Fruit fly (Drosophila melanogaster) whole organism, embryonic: ENCODE results near the gene fz4.

Experiments
- Abd-B ChIP-seq: fragments of 200-800 bp; sonication (Bioruptor generic); optimal IDR thresholded peaks from 2 replicates; lab custom pipeline; 2018; ENCODE audit warnings: missing biosample characterization, mild to moderate bottlenecking, missing genetic modification characterization, moderate library complexity
- Antp ChIP-seq: fragments of 200-800 bp; sonication (Bioruptor generic); optimal IDR thresholded peaks from 3 replicates; lab custom pipeline; 2016; ENCODE audit warnings: missing biosample characterization, missing genetic modification characterization
- Bteb2 ChIP-seq: fragments of 200-800 bp; sonication (Bioruptor generic); optimal IDR thresholded peaks from 2 replicates; lab custom pipeline; 2016; ENCODE audit warnings: missing biosample characterization, missing genetic modification characterization
- CG10147 ChIP-seq: fragments of 200-800 bp; sonication (Bioruptor generic); optimal IDR thresholded peaks from 2 replicates; lab custom pipeline; 2019; ENCODE audit warnings: missing biosample characterization, mild to moderate bottlenecking, missing genetic modification characterization, moderate library complexity
- CG10209 ChIP-seq: fragments of 200-800 bp; sonication (Bioruptor generic); optimal IDR thresholded peaks from 3 replicates; lab custom pipeline; 2017; ENCODE audit warnings: missing biosample characterization, mild to moderate bottlenecking, missing genetic modification characterization, missing genetic modification reagents
- CG11398 ChIP-seq: fragments of 200-800 bp; sonication (Bioruptor generic); optimal IDR thresholded peaks from 2 replicates; lab custom pipeline; 2016; ENCODE audit warnings: missing biosample characterization, missing genetic modification characterization
- CG12942 ChIP-seq: fragments of 200-800 bp; sonication (Bioruptor generic); optimal IDR thresholded peaks from 3 replicates; lab custom pipeline; 2016; ENCODE audit warnings: missing biosample characterization, missing genetic modification characterization
- CG14014 ChIP-seq: fragments of 200-800 bp; sonication (Bioruptor generic); IDR thresholded peaks from 2 replicates; pipeline ENCODE4 v1.3.6; 2022; ENCODE audit warnings: missing biosample characterization, missing genetic modification characterization
- CG14441 ChIP-seq: fragments of 200-800 bp; sonication (Bioruptor generic); IDR thresholded peaks from 2 replicates; pipeline ENCODE4 v1.3.6; 2022; ENCODE audit warnings: missing biosample characterization, missing genetic modification characterization
- CG15269 ChIP-seq: fragments of 200-800 bp; sonication (Bioruptor generic); optimal IDR thresholded peaks from 2 replicates; lab custom pipeline; 2018; ENCODE audit warnings: missing biosample characterization, mild to moderate bottlenecking, missing genetic modification characterization, moderate library complexity
- CG15514 ChIP-seq: fragments of 200-800 bp; sonication (Bioruptor generic); optimal IDR thresholded peaks from 3 replicates; lab custom pipeline; 2017; ENCODE audit warnings: missing biosample characterization, missing genetic modification characterization, mild to moderate bottlenecking, moderate library complexity, missing genetic modification reagents
- CG2202 ChIP-seq: fragments of 200-800 bp; sonication (Bioruptor generic); optimal IDR thresholded peaks from 2 replicates; lab custom pipeline; 2018; ENCODE audit warnings: missing biosample characterization, mild to moderate bottlenecking, missing genetic modification characterization
- CG30403 ChIP-seq: fragments of 200-800 bp; sonication (Bioruptor generic); optimal IDR thresholded peaks from 3 replicates; lab custom pipeline; 2016; ENCODE audit warnings: missing biosample characterization, missing genetic modification characterization
- CG30431 ChIP-seq: fragments of 200-800 bp; sonication (Bioruptor generic); optimal IDR thresholded peaks from 2 replicates; lab custom pipeline; 2017; ENCODE audit warnings: missing biosample characterization, missing genetic modification characterization
- CG43689 ChIP-seq: fragments of 200-800 bp; sonication (Bioruptor generic); IDR thresholded peaks from 2 replicates; pipeline ENCODE4 v1.3.6; 2022; ENCODE audit warnings: missing biosample characterization, missing genetic modification characterization
- CG4854 ChIP-seq: fragments of 200-800 bp; sonication (Bioruptor generic); optimal IDR thresholded peaks from 2 replicates; lab custom pipeline; 2016; ENCODE audit warnings: missing biosample characterization, missing genetic modification characterization, inconsistent platforms
- CG7745 ChIP-seq: fragments of 200-800 bp; sonication (Bioruptor generic); optimal IDR thresholded peaks from 2 replicates; lab custom pipeline; 2018; ENCODE audit warnings: missing biosample characterization, mild to moderate bottlenecking, missing genetic modification characterization, moderate library complexity
- CG8388 ChIP-seq: fragments of 200-800 bp; sonication (Bioruptor generic); optimal IDR thresholded peaks from 2 replicates; lab custom pipeline; 2019; ENCODE audit warnings: missing biosample characterization, mild to moderate bottlenecking, missing genetic modification characterization, moderate library complexity
- ERR ChIP-seq: fragments of 200-800 bp; sonication (Bioruptor generic); optimal IDR thresholded peaks from 2 replicates; lab custom pipeline; 2016; ENCODE audit warnings: missing biosample characterization, missing genetic modification characterization
- Ets97D ChIP-seq: fragments of 200-800 bp; sonication (Bioruptor generic); optimal IDR thresholded peaks from 3 replicates; lab custom pipeline; 2016; ENCODE audit warnings: missing biosample characterization, missing genetic modification characterization
- Fer1 ChIP-seq: fragments of 200-800 bp; sonication (Bioruptor generic); optimal IDR thresholded peaks from 2 replicates; lab custom pipeline; 2017; ENCODE audit warnings: missing biosample characterization, mild to moderate bottlenecking, missing genetic modification characterization
- H15 ChIP-seq: fragments of 200-800 bp; sonication (Bioruptor generic); IDR thresholded peaks from 3 replicates; pipeline ENCODE4 v1.3.6; 2022; ENCODE audit warnings: missing biosample characterization, missing genetic modification characterization
- HLHmδ ChIP-seq: fragments of 200-800 bp; sonication (Bioruptor generic); optimal IDR thresholded peaks from 2 replicates; lab custom pipeline; 2018; ENCODE audit warnings: missing biosample characterization, mild to moderate bottlenecking, missing genetic modification characterization, moderate library complexity
- Hey ChIP-seq: fragments of 200-800 bp; sonication (Bioruptor generic); optimal IDR thresholded peaks from 3 replicates; lab custom pipeline; 2018; ENCODE audit warnings: missing biosample characterization, mild to moderate bottlenecking, missing genetic modification characterization
- Hmr ChIP-seq: fragments of 200-800 bp; sonication (Bioruptor generic); optimal IDR thresholded peaks from 3 replicates; lab custom pipeline; 2017; ENCODE audit warnings: mild to moderate bottlenecking, missing biosample characterization, missing genetic modification reagents, missing genetic modification characterization
- Lhr ChIP-seq: fragments of 200-800 bp; sonication (Bioruptor generic); optimal IDR thresholded peaks from 3 replicates; lab custom pipeline; 2017; ENCODE audit warnings: mild to moderate bottlenecking, missing biosample characterization, missing genetic modification reagents, missing genetic modification characterization
- MBD-R2 ChIP-seq: fragments of 200-800 bp; sonication (Bioruptor generic); IDR thresholded peaks from 2 replicates; pipeline ENCODE4 v1.3.6; 2022; ENCODE audit warnings: missing biosample characterization, missing genetic modification characterization
- Meics ChIP-seq: fragments of 200-800 bp; sonication (Bioruptor generic); optimal IDR thresholded peaks from 2 replicates; lab custom pipeline; 2017; ENCODE audit warnings: missing biosample characterization, mild to moderate bottlenecking, missing genetic modification characterization
- Myb ChIP-seq: fragments of 200-800 bp; sonication (Bioruptor generic); optimal IDR thresholded peaks from 2 replicates; lab custom pipeline; 2016; ENCODE audit warnings: missing biosample characterization, missing genetic modification characterization
- Rfx ChIP-seq: fragments of 200-800 bp; sonication (Bioruptor generic); IDR thresholded peaks from 2 replicates; pipeline ENCODE4 v1.3.6; 2022; ENCODE audit warnings: missing biosample characterization, missing genetic modification characterization
- Tbp ChIP-seq: fragments of >200 bp; optimal IDR thresholded peaks from 2 replicates; lab custom pipeline; 2018; ENCODE audit warnings: missing biosample characterization, missing genetic modification characterization
- ara ChIP-seq: fragments of 200-800 bp; sonication (Bioruptor generic); IDR thresholded peaks from 2 replicates; pipeline ENCODE4 v1.3.6; 2022; ENCODE audit warnings: missing biosample characterization, missing genetic modification characterization
- bcd ChIP-seq: fragments of 200-800 bp; sonication (Bioruptor generic); optimal IDR thresholded peaks from 2 replicates; lab custom pipeline; 2017; ENCODE audit warnings: missing biosample characterization, mild to moderate bottlenecking, missing genetic modification characterization
- cas ChIP-seq: fragments of 200-800 bp; sonication (Bioruptor generic); IDR thresholded peaks from 2 replicates; pipeline ENCODE4 v1.3.6; 2022; ENCODE audit warnings: missing biosample characterization, missing genetic modification characterization
- dpn ChIP-seq, 2 experiments: fragments of 200-800 bp; sonication (Bioruptor generic); optimal IDR thresholded peaks; 3 replicates each; lab custom pipeline; 2016; ENCODE audit warnings: missing biosample characterization in 2 of 2, missing genetic modification characterization in 2 of 2
- grau ChIP-seq: fragments of 200-800 bp; optimal IDR thresholded peaks from 3 replicates; lab custom pipeline; 2019; ENCODE audit warnings: missing biosample characterization, mild to moderate bottlenecking, missing genetic modification characterization, moderate library complexity
- h ChIP-seq: fragments of >200 bp; optimal IDR thresholded peaks from 2 replicates; lab custom pipeline; 2017
- knrl ChIP-seq: fragments of 200-800 bp; sonication (Bioruptor generic); IDR thresholded peaks from 3 replicates; pipeline ENCODE4 v1.3.6; 2022; ENCODE audit warnings: missing biosample characterization, missing genetic modification characterization; ENCODE audit not compliant: partially characterized antibody
- maf-S ChIP-seq: fragments of 200-800 bp; sonication (Bioruptor generic); optimal IDR thresholded peaks from 2 replicates; lab custom pipeline; 2016; ENCODE audit warnings: missing biosample characterization, missing genetic modification characterization
- onecut ChIP-seq: fragments of 200-800 bp; sonication (Bioruptor generic); IDR thresholded peaks from 2 replicates; pipeline ENCODE4 v1.3.6; 2022; ENCODE audit warnings: missing biosample characterization, missing genetic modification characterization
- pb ChIP-seq: fragments of 200-800 bp; sonication (Bioruptor generic); optimal IDR thresholded peaks from 3 replicates; lab custom pipeline; 2016; ENCODE audit warnings: missing biosample characterization, missing genetic modification characterization
- rib ChIP-seq: fragments of 200-800 bp; sonication (Bioruptor generic); IDR thresholded peaks from 2 replicates; pipeline ENCODE4 v1.3.6; 2022; ENCODE audit warnings: missing biosample characterization, missing genetic modification characterization
- run ChIP-seq: fragments of 200-800 bp; sonication (Bioruptor generic); optimal IDR thresholded peaks from 3 replicates; lab custom pipeline; 2018; ENCODE audit warnings: missing biosample characterization, mild to moderate bottlenecking, missing genetic modification characterization
- sd ChIP-seq: fragments of 200-800 bp; sonication (Bioruptor generic); optimal IDR thresholded peaks from 3 replicates; lab custom pipeline; 2018; ENCODE audit warnings: missing biosample characterization, mild to moderate bottlenecking, missing genetic modification characterization, moderate library complexity
- slbo ChIP-seq: fragments of 200-800 bp; sonication (Bioruptor generic); IDR thresholded peaks from 2 replicates; pipeline ENCODE4 v1.3.6; 2022; ENCODE audit warnings: missing biosample characterization, missing genetic modification characterization
- stwl ChIP-seq: fragments of 200-800 bp; sonication (Bioruptor generic); optimal IDR thresholded peaks from 3 replicates; lab custom pipeline; 2018; ENCODE audit warnings: missing biosample characterization, mild to moderate bottlenecking, missing genetic modification characterization, moderate library complexity
- tap ChIP-seq: fragments of 200-800 bp; optimal IDR thresholded peaks from 3 replicates; lab custom pipeline; 2019; ENCODE audit warnings: missing biosample characterization, mild to moderate bottlenecking, missing genetic modification characterization, moderate library complexity
- tna ChIP-seq: fragments of 200-800 bp; sonication (Bioruptor generic); IDR thresholded peaks from 2 replicates; pipeline ENCODE4 v1.3.6; 2022; ENCODE audit warnings: missing biosample characterization, missing genetic modification characterization; ENCODE audit not compliant: partially characterized antibody
- toy ChIP-seq: fragments of 200-800 bp; sonication (Bioruptor generic); IDR thresholded peaks from 2 replicates; pipeline ENCODE4 v1.3.6; 2022; ENCODE audit warnings: missing biosample characterization, missing genetic modification characterization
- zen2 ChIP-seq: fragments of 200-800 bp; sonication (Bioruptor generic); IDR thresholded peaks from 3 replicates; pipeline ENCODE4 v1.3.6; 2022; ENCODE audit warnings: missing biosample characterization, missing genetic modification characterization; ENCODE audit not compliant: partially characterized antibody

fz4 gene

dm6 chrX:7101302-7102012, 8.7 kb downstream of the fz4 start (continued):
- peak; percentile 58; the same call in 1 of the 3 replicates for TF ChIP-seq H15 (GFP tag; lab: Robert Waterston, UW)
- peak; percentile 25 for TF ChIP-seq CG7745
- TF ChIP-seq sd (tag; lab: Kevin White, UChicago) = peak; percentile 83
- TF ChIP-seq ERR = peak; percentile 34
- no peak for TF ChIP-seq MBD-R2 (GFP tag; lab: Robert Waterston, UW)
- no peak for TF ChIP-seq toy (GFP tag; lab: Robert Waterston, UW)
- peak; percentile 89 for TF ChIP-seq Abd-B
- peak; percentile 76 for TF ChIP-seq pb (GFP tag; lab: Kevin White, UChicago)
- peak; percentile 92 for TF ChIP-seq grau (tag; lab: Kevin White, UChicago)
- TF ChIP-seq Rfx = peak; percentile 74
- no peak for TF ChIP-seq tna (GFP tag; lab: Robert Waterston, UW)
- TF ChIP-seq Lhr (GFP tag; lab: Kevin White, UChicago) = peak; percentile 67
- TF ChIP-seq tap (tag; lab: Kevin White, UChicago) = peak; percentile 72
- TF ChIP-seq CG2202 (tag; lab: Kevin White, UChicago) = peak; percentile 75
- no peak for TF ChIP-seq HLHmδ (GFP tag; lab: Kevin White, UChicago)
- no peak for TF ChIP-seq knrl (GFP tag; lab: Robert Waterston, UW)
- TF ChIP-seq CG43689 (GFP tag; lab: Robert Waterston, UW) = peak; percentile 28; the same call in 1 of the 2 replicates
- TF ChIP-seq CG14441 (GFP tag; lab: Robert Waterston, UW) = peak; percentile 65
- peak; percentile 46 for TF ChIP-seq CG15514 (GFP tag; lab: Kevin White, UChicago)
- peak; percentile 59 for TF ChIP-seq onecut (GFP tag; lab: Robert Waterston, UW)
- TF ChIP-seq Antp (GFP tag; lab: Kevin White, UChicago) = peak; percentile 31
- peak; percentile 82 for TF ChIP-seq CG10209
- TF ChIP-seq CG12942 (GFP tag; lab: Kevin White, UChicago) = peak; percentile 85
- TF ChIP-seq CG30431 (GFP tag; lab: Kevin White, UChicago) = peak; percentile 73
- TF ChIP-seq run (tag; lab: Kevin White, UChicago) = peak; percentile 82
- TF ChIP-seq CG8388 (GFP tag; lab: Kevin White, UChicago) = peak; percentile 70
- TF ChIP-seq CG11398 = peak; percentile 61
- no peak for TF ChIP-seq zen2 (GFP tag; lab: Robert Waterston, UW)
- TF ChIP-seq slbo (GFP tag; lab: Robert Waterston, UW) = peak; percentile 87
- peak; percentile 8 for TF ChIP-seq CG4854 (GFP tag; lab: Kevin White, UChicago)
- TF ChIP-seq ara (GFP tag; lab: Robert Waterston, UW) = peak; percentile 65; the same call in 1 of the 2 replicates
- TF ChIP-seq Meics (GFP tag; lab: Kevin White, UChicago) = peak; percentile 81
- TF ChIP-seq maf-S (GFP tag; lab: Kevin White, UChicago) = peak; percentile 85
- peak; percentile 15 for TF ChIP-seq Ets97D (GFP tag; lab: Kevin White, UChicago)
- peak; percentile 92 for TF ChIP-seq CG30403
- TF ChIP-seq cas (GFP tag; lab: Robert Waterston, UW) = no peak
- TF ChIP-seq Hmr = peak; percentile 91
- peak; percentile 67; the same call in 1 of the 2 replicates for TF ChIP-seq rib
- TF ChIP-seq Hey = peak; percentile 18
- TF ChIP-seq CG14014 (GFP tag; lab: Robert Waterston, UW) = peak; percentile 74
- peak; percentile 78 for TF ChIP-seq Fer1 (GFP tag; lab: Kevin White, UChicago)
- TF ChIP-seq bcd = peak; percentile 76
- peak; percentile 70 to 88 for TF ChIP-seq dpn (GFP tag; optimal IDR thresholded peaks at IDR 0.05; lab: Kevin White, UChicago)
- peak; percentile 62 for TF ChIP-seq Myb
- TF ChIP-seq CG10147 (GFP tag; lab: Kevin White, UChicago) = peak; percentile 84
- peak; percentile 90 for TF ChIP-seq Bteb2 (GFP tag; lab: Kevin White, UChicago)
- no peak for TF ChIP-seq stwl (tag; lab: Kevin White, UChicago)
- TF ChIP-seq h = no peak
- TF ChIP-seq Tbp (GFP tag; lab: Kevin White, UChicago) = no peak
- peak; percentile 92 for TF ChIP-seq CG15269 (tag; lab: Kevin White, UChicago)
